Worm (Caenorhabditis elegans) whole organism, L4/young adult: Measurements from ENCODE around the gene ttr-53.

Experiments
- W03F9.2 ChIP-seq: fragments of 150-350 bp; optimal IDR thresholded peaks from 2 replicates; lab custom pipeline; 2014; ENCODE audit warnings: missing biosample characterization, missing genetic modification characterization
- him-1 ChIP-seq: sonication (generic microtip); optimal IDR thresholded peaks from 2 replicates; lab custom pipeline; 2016; ENCODE audit warnings: missing genotype, missing genetic modification reagents, missing genetic modification characterization, missing compliant biosample characterization

- TF ChIP-seq W03F9.2 (tag; lab: Kevin White, UChicago) (no peak), him-1 (tag; lab: Kevin White, UChicago) (no peak)
Observed at ce11 chrIV:10144487-10144886, 13.4 kb upstream of the ttr-53 start.
